Fruit fly (Drosophila melanogaster) whole organism, prepupa: ENCODE measurements around the gene CG33191.

ENCODE experiments used
- CG11294 ChIP-seq: fragments of 200-800 bp; sonication (Bioruptor generic); IDR thresholded peaks from 2 replicates; pipeline ENCODE4 v1.3.6; 2022; ENCODE audit warnings: missing biosample characterization, missing genetic modification characterization
- CG15336 ChIP-seq: fragments of 200-800 bp; sonication (Bioruptor generic); IDR thresholded peaks from 2 replicates; pipeline ENCODE4 v1.3.6; 2022; ENCODE audit warnings: missing biosample characterization, missing genetic modification characterization
- CG16779 ChIP-seq: fragments of 200-800 bp; sonication (Bioruptor generic); optimal IDR thresholded peaks from 3 replicates; lab custom pipeline; 2017; ENCODE audit warnings: missing biosample characterization, mild to moderate bottlenecking, missing genetic modification characterization
- CG3032 ChIP-seq: fragments of 200-800 bp; optimal IDR thresholded peaks from 2 replicates; lab custom pipeline; 2019; ENCODE audit warnings: missing biosample characterization, mild to moderate bottlenecking, missing genetic modification characterization, moderate library complexity
- CG32006 ChIP-seq: fragments of 200-800 bp; sonication (Bioruptor generic); optimal IDR thresholded peaks from 3 replicates; lab custom pipeline; 2017; ENCODE audit warnings: missing biosample characterization, mild to moderate bottlenecking, missing genetic modification characterization
- CG4318 ChIP-seq: fragments of 200-800 bp; sonication (Bioruptor generic); optimal IDR thresholded peaks from 3 replicates; lab custom pipeline; 2017; ENCODE audit warnings: missing biosample characterization, mild to moderate bottlenecking, missing genetic modification characterization
- CG6792 ChIP-seq: fragments of 200-800 bp; sonication (Bioruptor generic); optimal IDR thresholded peaks from 3 replicates; lab custom pipeline; 2016; ENCODE audit warnings: missing biosample characterization, missing genetic modification characterization
- CG6854 ChIP-seq: fragments of 200-800 bp; sonication (Bioruptor generic); optimal IDR thresholded peaks from 2 replicates; lab custom pipeline; 2017; ENCODE audit warnings: missing biosample characterization, mild to moderate bottlenecking, missing genetic modification characterization
- CG7368 ChIP-seq: fragments of 200-800 bp; sonication (Bioruptor generic); optimal IDR thresholded peaks from 3 replicates; lab custom pipeline; 2016; ENCODE audit warnings: missing biosample characterization, missing genetic modification characterization
- CG8119 ChIP-seq: fragments of 200-800 bp; sonication (Bioruptor generic); IDR thresholded peaks from 3 replicates; pipeline ENCODE4 v1.3.6; 2022; ENCODE audit warnings: missing biosample characterization, missing genetic modification characterization
- CG8319 ChIP-seq: fragments of 200-800 bp; sonication (Bioruptor generic); optimal IDR thresholded peaks from 3 replicates; lab custom pipeline; 2016; ENCODE audit warnings: missing biosample characterization, missing genetic modification characterization
- CG8632 ChIP-seq: fragments of 200-800 bp; sonication (Bioruptor generic); optimal IDR thresholded peaks from 3 replicates; lab custom pipeline; 2016; ENCODE audit warnings: missing biosample characterization, missing genetic modification characterization
- CG9139 ChIP-seq: fragments of 200-800 bp; sonication (Bioruptor generic); optimal IDR thresholded peaks from 3 replicates; lab custom pipeline; 2017; ENCODE audit warnings: missing biosample characterization, mild to moderate bottlenecking, missing genetic modification characterization
- Eip75B ChIP-seq: fragments of 200-800 bp; sonication (Bioruptor generic); optimal IDR thresholded peaks from 3 replicates; lab custom pipeline; 2016; ENCODE audit warnings: missing biosample characterization, missing genetic modification characterization
- Eip78C ChIP-seq: fragments of 200-800 bp; sonication (Bioruptor generic); peaks from one replicate; lab custom pipeline; 2016; ENCODE audit warnings: missing biosample characterization, missing genetic modification characterization
- Eip93F ChIP-seq: fragments of 200-800 bp; sonication (Bioruptor generic); optimal IDR thresholded peaks from 2 replicates; lab custom pipeline; 2016; ENCODE audit warnings: missing biosample characterization, mild to moderate bottlenecking, missing genetic modification characterization
- Gug ChIP-seq: fragments of 200-800 bp; sonication (Bioruptor generic); IDR thresholded peaks from 2 replicates; pipeline ENCODE4 v1.3.6; 2022; ENCODE audit warnings: missing biosample characterization, missing genetic modification characterization
- Hr39 ChIP-seq: fragments of 200-800 bp; sonication (Bioruptor generic); optimal IDR thresholded peaks from 2 replicates; lab custom pipeline; 2016; ENCODE audit warnings: missing biosample characterization, missing genetic modification characterization
- OdsH ChIP-seq: fragments of 200-800 bp; sonication (Bioruptor generic); optimal IDR thresholded peaks from 3 replicates; lab custom pipeline; 2016; ENCODE audit warnings: missing biosample characterization, missing genetic modification characterization
- Smox ChIP-seq: fragments of 200-800 bp; sonication (Bioruptor generic); optimal IDR thresholded peaks from 3 replicates; lab custom pipeline; 2016; ENCODE audit warnings: missing biosample characterization, missing genetic modification characterization
- Sox102F ChIP-seq: fragments of 200-800 bp; sonication (Bioruptor generic); optimal IDR thresholded peaks from 2 replicates; lab custom pipeline; 2016; ENCODE audit warnings: missing biosample characterization, mild to moderate bottlenecking, missing genetic modification characterization
- Sox15 ChIP-seq: fragments of 200-800 bp; sonication (Bioruptor generic); optimal IDR thresholded peaks from 3 replicates; lab custom pipeline; 2016; ENCODE audit warnings: missing biosample characterization, missing genetic modification characterization
- dsx ChIP-seq: fragments of 200-800 bp; optimal IDR thresholded peaks from 3 replicates; lab custom pipeline; 2019; ENCODE audit warnings: missing biosample characterization, mild to moderate bottlenecking, missing genetic modification characterization, moderate library complexity; ENCODE audit not compliant: poor library complexity, severe bottlenecking
- eg ChIP-seq: fragments of 200-800 bp; sonication (Bioruptor generic); IDR thresholded peaks from 3 replicates; pipeline ENCODE4 v1.3.6; 2022; ENCODE audit warnings: missing biosample characterization, missing genetic modification characterization
- fd59A ChIP-seq: fragments of 200-800 bp; sonication (Bioruptor generic); optimal IDR thresholded peaks from 2 replicates; lab custom pipeline; 2017; ENCODE audit warnings: missing biosample characterization, mild to moderate bottlenecking, missing genetic modification characterization, missing genetic modification reagents
- fd85E ChIP-seq: fragments of 200-800 bp; sonication (Bioruptor generic); optimal IDR thresholded peaks from 3 replicates; lab custom pipeline; 2016; ENCODE audit warnings: missing biosample characterization, missing genetic modification characterization
- fkh ChIP-seq: fragments of 200-800 bp; sonication (Bioruptor generic); optimal IDR thresholded peaks from 3 replicates; lab custom pipeline; 2017; ENCODE audit warnings: missing biosample characterization, mild to moderate bottlenecking, missing genetic modification characterization, moderate library complexity
- salr ChIP-seq, 2 experiments: fragments of 200-800 bp; sonication (Bioruptor generic); optimal IDR thresholded peaks; 3 replicates each; lab custom pipeline; 2016 to 2018; ENCODE audit warnings: missing biosample characterization in 2 of 2, missing genetic modification characterization in 2 of 2, mild to moderate bottlenecking in 1 of 2
- spab ChIP-seq: fragments of 200-800 bp; sonication (Bioruptor generic); optimal IDR thresholded peaks from 2 replicates; lab custom pipeline; 2017; ENCODE audit warnings: missing biosample characterization, mild to moderate bottlenecking, missing genetic modification characterization, missing genetic modification reagents
- ss ChIP-seq, 2 experiments: fragments of 200-800 bp; sonication (Bioruptor generic); optimal IDR thresholded peaks; 2 replicates in 1 of 2; 3 replicates in 1 of 2; lab custom pipeline; 2017 to 2018; ENCODE audit warnings: mild to moderate bottlenecking in 2 of 2, missing biosample characterization in 2 of 2, missing genetic modification characterization in 2 of 2, moderate library complexity in 1 of 2

Gene CG33191

DNA sequence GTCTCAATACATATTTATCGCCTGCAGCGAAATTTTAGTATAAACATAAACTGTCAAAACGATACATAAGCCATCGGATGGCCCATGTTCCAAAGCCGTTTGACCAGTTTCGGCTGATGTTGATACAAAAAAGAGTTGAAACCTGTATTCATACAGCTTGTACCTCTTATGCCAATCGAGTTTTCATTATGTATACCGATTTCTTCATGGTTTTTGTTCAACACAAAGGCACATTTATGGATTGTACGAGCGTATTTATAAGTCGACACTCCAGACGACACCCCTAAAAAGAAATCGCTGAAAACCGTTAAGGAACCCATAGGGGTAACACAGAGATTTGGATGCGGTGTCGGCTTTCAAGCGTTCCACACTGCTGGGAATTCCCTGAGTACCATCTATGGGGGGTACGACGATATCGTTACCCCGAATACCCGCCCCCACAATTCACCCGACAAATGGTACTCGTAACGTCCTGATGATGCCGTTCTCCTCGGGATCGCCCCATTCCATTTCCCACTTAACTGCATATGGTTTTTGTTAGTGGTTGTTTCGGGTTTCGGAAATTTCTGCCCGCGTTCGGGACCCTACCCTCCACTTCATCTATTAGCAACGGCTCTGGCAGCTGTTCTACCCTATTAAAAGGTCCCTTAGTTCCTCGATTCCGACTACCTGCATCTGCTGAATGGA, 28.3 kb upstream of the CG33191 start (continued):
- no peak for TF ChIP-seq CG15336 (GFP tag; lab: Robert Waterston, UW)

DNA sequence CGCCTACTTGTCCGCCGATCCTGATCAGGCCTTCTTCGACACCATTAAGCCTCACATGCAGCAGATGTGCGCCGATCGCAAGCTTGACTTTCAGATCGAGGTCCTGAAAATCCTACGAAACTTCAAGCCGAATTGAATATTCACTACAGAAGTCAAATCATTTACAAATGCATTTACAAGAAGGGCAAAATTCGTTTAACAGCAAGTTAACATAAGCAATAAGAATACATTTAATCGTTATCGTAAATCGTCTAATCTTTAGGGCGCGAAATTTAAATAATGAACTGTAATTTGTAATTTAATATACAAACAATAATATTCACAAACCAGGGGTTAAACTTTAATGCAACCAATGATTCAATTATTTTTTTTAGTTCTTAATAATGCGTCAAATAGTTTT, 27.3 kb upstream of the CG33191 start:
- TF ChIP-seq spab (no peak), CG11294 (no peak), CG8632 (GFP tag; lab: Kevin White, UChicago) (no peak), CG4318 (GFP tag; lab: Kevin White, UChicago) (no peak), Sox102F (GFP tag; lab: Kevin White, UChicago) (no peak), CG6854 (GFP tag; lab: Kevin White, UChicago) (no peak), CG3032 (tag; lab: Kevin White, UChicago) (no peak), Eip93F (no peak), CG9139 (no peak), fd85E (no peak), salr (GFP tag; optimal IDR thresholded peaks at IDR 0.05; lab: Kevin White, UChicago) (no peak), Gug (no peak), Smox (no peak), eg (GFP tag; lab: Robert Waterston, UW) (no peak), CG16779 (no peak), CG8119 (no peak), CG7368 (GFP tag; lab: Kevin White, UChicago) (no peak), dsx (GFP tag; lab: Kevin White, UChicago) (no peak)

DNA sequence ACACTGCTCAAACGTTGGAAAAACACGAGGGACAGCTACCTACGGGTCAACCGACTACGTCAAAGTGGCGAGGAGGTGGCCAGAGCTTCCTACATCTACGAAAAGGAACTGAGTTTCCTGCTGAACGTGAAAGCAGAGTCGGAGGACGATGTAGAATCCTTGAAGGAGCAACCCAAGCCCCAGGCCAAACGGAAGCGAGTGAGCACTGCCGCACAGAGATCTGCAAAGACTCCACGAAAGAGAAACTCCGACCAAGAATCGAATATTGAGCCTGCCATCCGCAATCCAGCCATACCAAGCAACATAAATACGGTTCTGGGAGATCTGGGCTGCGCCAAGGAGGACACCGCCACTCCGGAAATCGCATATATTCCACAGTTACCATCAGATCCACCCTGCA, 26.9 kb upstream of the CG33191 start:
- no peak for TF ChIP-seq salr (GFP tag; optimal IDR thresholded peaks at IDR 0.05; lab: Kevin White, UChicago)
- no peak for TF ChIP-seq CG15336 (GFP tag; lab: Robert Waterston, UW)
- TF ChIP-seq CG32006 (GFP tag; lab: Kevin White, UChicago), result no peak
- no peak for TF ChIP-seq CG6854 (GFP tag; lab: Kevin White, UChicago)
- TF ChIP-seq OdsH (GFP tag; lab: Kevin White, UChicago), result no peak
- TF ChIP-seq, all 60 proteins: peak for 0

DNA sequence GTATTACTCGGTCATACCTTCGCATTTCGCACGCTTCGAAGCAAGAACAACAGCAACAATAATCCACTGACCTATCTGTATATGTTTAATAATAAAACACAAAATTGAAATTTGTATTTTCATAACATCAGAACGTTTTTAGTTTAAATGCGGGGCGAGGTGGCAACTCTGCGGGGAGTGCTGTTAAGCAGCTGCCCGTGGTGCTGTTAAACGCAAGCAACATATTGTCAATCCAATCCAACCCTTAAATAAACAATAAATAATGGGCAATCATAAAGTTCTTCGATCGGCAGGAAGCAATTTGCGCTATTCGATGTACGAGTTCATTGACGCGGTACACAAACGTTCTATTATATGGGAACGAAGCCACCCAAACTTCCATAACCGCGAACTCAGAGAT, 26.4 kb upstream of the CG33191 start, which contains the start of gene hng2:
Gene hng2, plus strand, starts transcription at position 219 of the 400 bp plus-strand sequence.
- TF ChIP-seq CG8319 (GFP tag; lab: Kevin White, UChicago) (no peak), fkh (GFP tag; lab: Kevin White, UChicago) (peak; percentile 71)
- TF ChIP-seq, all 60 proteins: peak for 1

DNA sequence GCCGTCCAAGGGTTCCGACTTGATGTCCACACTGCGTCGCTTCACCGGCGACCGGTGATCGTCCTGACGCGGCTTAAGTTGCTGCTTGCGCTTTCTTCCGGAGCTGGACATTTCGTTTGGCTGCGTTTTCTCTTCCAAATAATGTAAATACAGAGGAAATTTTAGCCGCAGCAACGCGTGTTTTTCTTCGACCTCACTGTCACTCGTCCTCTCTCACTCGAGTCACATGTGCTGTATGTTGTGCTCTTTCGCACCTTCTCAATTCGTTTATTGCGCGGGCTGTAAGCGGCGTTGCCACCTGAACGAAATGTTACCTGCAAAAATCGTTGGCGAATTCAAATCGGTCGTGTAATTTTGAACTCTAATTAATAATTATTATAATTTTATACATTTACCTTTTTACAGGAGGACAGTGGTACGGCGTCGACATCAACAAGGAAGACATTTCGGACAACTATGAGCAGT, 25.7 kb upstream of the CG33191 start, which contains the start of gene CG9839:
Gene CG9839, minus strand, starts transcription at position 415 of the 465 bp plus-strand sequence.
- TF ChIP-seq CG8119 (no peak), Smox (no peak), spab (no peak), Eip75B (no peak), CG6792 (GFP tag; lab: Kevin White, UChicago) (no peak), fd59A (GFP tag; lab: Kevin White, UChicago) (no peak), salr (GFP tag; optimal IDR thresholded peaks at IDR 0.05; lab: Kevin White, UChicago) (no peak), Sox15 (no peak), Hr39 (GFP tag; lab: Kevin White, UChicago) (no peak), CG9139 (no peak), ss (GFP tag; optimal IDR thresholded peaks at IDR 0.05; lab: Kevin White, UChicago) (no peak), Eip78C (GFP tag; lab: Kevin White, UChicago) (no peak)
